Worm (Caenorhabditis elegans) whole organism, mixed stage, embryonic: ENCODE data around the gene F32F2.4.

Experiments
- nhr-76 ChIP-seq: sonication (generic microtip); optimal IDR thresholded peaks from 2 replicates; lab custom pipeline; 2017; ENCODE audit warnings: missing biosample characterization, missing genetic modification characterization
- pha-4 ChIP-seq: fragments of 150-350 bp; optimal IDR thresholded peaks from 2 replicates; lab custom pipeline; 2018; ENCODE audit warnings: missing biosample characterization, missing genetic modification reagents, missing genetic modification characterization
- unc-120 ChIP-seq: sonication (generic microtip); optimal IDR thresholded peaks from 2 replicates; lab custom pipeline; 2017; ENCODE audit warnings: missing genetic modification characterization, missing compliant biosample characterization; ENCODE audit not compliant: poor library complexity, severe bottlenecking
- unc-39 ChIP-seq: fragments of 150-350 bp; optimal IDR thresholded peaks from 2 replicates; lab custom pipeline; 2014; ENCODE audit warnings: missing biosample characterization, missing genetic modification characterization
- unc-62 ChIP-seq: fragments of 150-350 bp; optimal IDR thresholded peaks from 2 replicates; lab custom pipeline; 2014; ENCODE audit warnings: missing biosample characterization, missing genetic modification reagents, missing genetic modification characterization
- zip-8 ChIP-seq: fragments of 150-350 bp; optimal IDR thresholded peaks from 2 replicates; lab custom pipeline; 2014; ENCODE audit warnings: missing biosample characterization, missing genetic modification characterization

ce11 chrV:13259527-13259926, 16.5 kb upstream of the F32F2.4 start:
- no peak for TF ChIP-seq unc-62 (GFP tag; lab: Kevin White, UChicago)
- TF ChIP-seq nhr-76 (tag; lab: Kevin White, UChicago) = no peak
- TF ChIP-seq unc-39 = no peak
- no peak for TF ChIP-seq pha-4
- TF ChIP-seq zip-8 (tag; lab: Kevin White, UChicago) = no peak
- no peak for TF ChIP-seq unc-120 (tag; lab: Kevin White, UChicago)
